Fruit fly (Drosophila melanogaster) whole organism, embryonic: ENCODE results near the gene RpL35.

ENCODE experiments used
- Aef1 ChIP-seq: fragments of 200-800 bp; sonication (Bioruptor generic); IDR thresholded peaks from 3 replicates; pipeline ENCODE4 v1.3.6; 2022; ENCODE audit warnings: missing biosample characterization, missing genetic modification characterization
- Atf-2 ChIP-seq: fragments of 200-800 bp; sonication (Bioruptor generic); optimal IDR thresholded peaks from 2 replicates; lab custom pipeline; 2016; ENCODE audit warnings: missing biosample characterization, missing genetic modification characterization
- B-H1 ChIP-seq: fragments of 200-800 bp; sonication (Bioruptor generic); IDR thresholded peaks from 3 replicates; pipeline ENCODE4 v1.3.6; 2022; ENCODE audit warnings: missing biosample characterization, missing genetic modification characterization
- CG10366 ChIP-seq: fragments of 200-800 bp; sonication (Bioruptor generic); IDR thresholded peaks from 2 replicates; pipeline ENCODE4 v1.3.6; 2022; ENCODE audit warnings: missing biosample characterization, missing genetic modification characterization
- CG10959 ChIP-seq: fragments of 200-800 bp; sonication (Bioruptor generic); IDR thresholded peaks from 2 replicates; pipeline ENCODE4 v1.3.6; 2022; ENCODE audit warnings: missing biosample characterization, missing genetic modification characterization
- CG11695 ChIP-seq: fragments of 200-800 bp; sonication (Bioruptor generic); IDR thresholded peaks from 3 replicates; pipeline ENCODE4 v1.3.6; 2022; ENCODE audit warnings: missing biosample characterization, missing genetic modification characterization
- CG11696 ChIP-seq: fragments of 200-800 bp; sonication (Bioruptor generic); IDR thresholded peaks from 2 replicates; pipeline ENCODE4 v1.3.6; 2022; ENCODE audit warnings: missing biosample characterization, missing genetic modification characterization
- CG13296 ChIP-seq: fragments of 200-800 bp; sonication (Bioruptor generic); optimal IDR thresholded peaks from 3 replicates; lab custom pipeline; 2018; ENCODE audit warnings: missing biosample characterization, mild to moderate bottlenecking, missing genetic modification characterization
- CG14860 ChIP-seq: fragments of 200-800 bp; sonication (Bioruptor generic); IDR thresholded peaks from 3 replicates; pipeline ENCODE4 v1.3.6; 2022; ENCODE audit warnings: missing biosample characterization, missing genetic modification characterization; ENCODE audit not compliant: partially characterized antibody
- CG2129 ChIP-seq: fragments of 200-800 bp; sonication (Bioruptor generic); IDR thresholded peaks from 2 replicates; pipeline ENCODE4 v1.3.6; 2022; ENCODE audit warnings: missing biosample characterization, missing genetic modification characterization; ENCODE audit not compliant: partially characterized antibody
- CG2202 ChIP-seq: fragments of 200-800 bp; sonication (Bioruptor generic); optimal IDR thresholded peaks from 2 replicates; lab custom pipeline; 2018; ENCODE audit warnings: missing biosample characterization, mild to moderate bottlenecking, missing genetic modification characterization
- CG31224 ChIP-seq: fragments of 200-800 bp; sonication (Bioruptor generic); IDR thresholded peaks from 2 replicates; pipeline ENCODE4 v1.3.6; 2022; ENCODE audit warnings: missing biosample characterization, missing genetic modification characterization
- CG31441 ChIP-seq: fragments of 200-800 bp; sonication (Bioruptor generic); IDR thresholded peaks from 2 replicates; pipeline ENCODE4 v1.3.6; 2022; ENCODE audit warnings: missing biosample characterization, missing genetic modification characterization
- CG32767 ChIP-seq: fragments of 200-800 bp; sonication (Bioruptor generic); IDR thresholded peaks from 2 replicates; pipeline ENCODE4 v1.3.6; 2022; ENCODE audit warnings: missing biosample characterization, missing genetic modification characterization
- CG4328 ChIP-seq: fragments of 200-800 bp; sonication (Bioruptor generic); optimal IDR thresholded peaks from 3 replicates; lab custom pipeline; 2017; ENCODE audit warnings: missing biosample characterization, missing genetic modification reagents, missing genetic modification characterization
- CG4424 ChIP-seq: fragments of 200-800 bp; sonication (Bioruptor generic); optimal IDR thresholded peaks from 3 replicates; lab custom pipeline; 2016; ENCODE audit warnings: missing biosample characterization, missing genetic modification characterization
- CG5245 ChIP-seq: fragments of 200-800 bp; sonication (Bioruptor generic); optimal IDR thresholded peaks from 3 replicates; lab custom pipeline; 2016; ENCODE audit warnings: missing biosample characterization, missing genetic modification characterization
- CG6689 ChIP-seq: fragments of 200-800 bp; sonication (Bioruptor generic); IDR thresholded peaks from 2 replicates; pipeline ENCODE4 v1.3.6; 2022; ENCODE audit warnings: missing biosample characterization, missing genetic modification characterization
- CG9215 ChIP-seq: fragments of 200-800 bp; sonication (Bioruptor generic); IDR thresholded peaks from 2 replicates; pipeline ENCODE4 v1.3.6; 2022; ENCODE audit warnings: missing biosample characterization, missing genetic modification characterization
- CG9609 ChIP-seq: fragments of 200-800 bp; sonication (Bioruptor generic); optimal IDR thresholded peaks from 3 replicates; lab custom pipeline; 2016; ENCODE audit warnings: missing biosample characterization, missing genetic modification characterization
- CG9727 ChIP-seq: fragments of 200-800 bp; sonication (Bioruptor generic); optimal IDR thresholded peaks from 3 replicates; lab custom pipeline; 2017; ENCODE audit warnings: missing biosample characterization, mild to moderate bottlenecking, missing genetic modification characterization
- Chrac-16 ChIP-seq: fragments of 200-800 bp; sonication (Bioruptor generic); optimal IDR thresholded peaks from 3 replicates; lab custom pipeline; 2016; ENCODE audit warnings: missing biosample characterization, missing genetic modification characterization
- Dip3 ChIP-seq: fragments of 200-800 bp; sonication (Bioruptor generic); optimal IDR thresholded peaks from 3 replicates; lab custom pipeline; 2016; ENCODE audit warnings: missing biosample characterization, missing genetic modification characterization
- E2f2 ChIP-seq: fragments of 200-800 bp; sonication (Bioruptor generic); IDR thresholded peaks from 2 replicates; pipeline ENCODE4 v1.3.6; 2022; ENCODE audit warnings: missing biosample characterization, missing genetic modification characterization
- Gug ChIP-seq: fragments of 200-800 bp; sonication (Bioruptor generic); IDR thresholded peaks from 4 replicates; pipeline ENCODE4 v1.3.6; 2022; ENCODE audit warnings: missing biosample characterization, missing genetic modification characterization
- HLH54F ChIP-seq: fragments of 200-800 bp; sonication (Bioruptor generic); optimal IDR thresholded peaks from 3 replicates; lab custom pipeline; 2016; ENCODE audit warnings: missing biosample characterization, missing genetic modification characterization
- Kr ChIP-seq: fragments of 200-800 bp; sonication (Bioruptor generic); optimal IDR thresholded peaks from 2 replicates; lab custom pipeline; 2017; ENCODE audit warnings: missing biosample characterization, mild to moderate bottlenecking, missing genetic modification characterization
- NC2β ChIP-seq: fragments of 200-800 bp; sonication (Bioruptor generic); optimal IDR thresholded peaks from 2 replicates; lab custom pipeline; 2016; ENCODE audit warnings: missing biosample characterization, missing genetic modification characterization
- NfI ChIP-seq: fragments of 200-800 bp; sonication (Bioruptor generic); optimal IDR thresholded peaks from 3 replicates; lab custom pipeline; 2018; ENCODE audit warnings: missing biosample characterization, mild to moderate bottlenecking, missing genetic modification characterization, moderate library complexity
- Poxn ChIP-seq: fragments of 200-800 bp; sonication (Bioruptor generic); IDR thresholded peaks from 2 replicates; pipeline ENCODE4 v1.3.6; 2022; ENCODE audit warnings: missing biosample characterization, missing genetic modification characterization
- Six4 ChIP-seq: fragments of 200-800 bp; sonication (Bioruptor generic); optimal IDR thresholded peaks from 2 replicates; lab custom pipeline; 2016; ENCODE audit warnings: missing biosample characterization, missing genetic modification characterization
- Sox102F ChIP-seq: fragments of 200-800 bp; sonication (Bioruptor generic); optimal IDR thresholded peaks from 2 replicates; lab custom pipeline; 2018; ENCODE audit warnings: missing biosample characterization, mild to moderate bottlenecking, missing genetic modification characterization, moderate library complexity
- al ChIP-seq: fragments of 200-800 bp; sonication (Bioruptor generic); IDR thresholded peaks from 2 replicates; pipeline ENCODE4 v1.3.6; 2022; ENCODE audit warnings: missing biosample characterization, missing genetic modification characterization
- bsh ChIP-seq, 2 experiments: fragments of 200-800 bp; sonication (Bioruptor generic); optimal IDR thresholded peaks; 2 replicates each; lab custom pipeline; 2017 to 2018; ENCODE audit warnings: mild to moderate bottlenecking in 2 of 2, missing biosample characterization in 2 of 2, missing genetic modification characterization in 2 of 2, moderate library complexity in 1 of 2
- cas ChIP-seq: fragments of 200-800 bp; sonication (Bioruptor generic); IDR thresholded peaks from 2 replicates; pipeline ENCODE4 v1.3.6; 2022; ENCODE audit warnings: missing biosample characterization, missing genetic modification characterization
- caup ChIP-seq: fragments of 200-800 bp; sonication (Bioruptor generic); optimal IDR thresholded peaks from 3 replicates; lab custom pipeline; 2017; ENCODE audit warnings: missing biosample characterization, mild to moderate bottlenecking, missing genetic modification characterization, moderate library complexity; ENCODE audit not compliant: severe bottlenecking
- cg ChIP-seq: fragments of 200-800 bp; sonication (Bioruptor generic); optimal IDR thresholded peaks from 3 replicates; lab custom pipeline; 2019; ENCODE audit warnings: missing biosample characterization, mild to moderate bottlenecking, missing genetic modification characterization, moderate library complexity
- corto ChIP-seq: fragments of 200-800 bp; sonication (Bioruptor generic); optimal IDR thresholded peaks from 2 replicates; lab custom pipeline; 2016; ENCODE audit warnings: missing biosample characterization, mild to moderate bottlenecking, missing genetic modification characterization, moderate library complexity
- danr ChIP-seq: fragments of 200-800 bp; sonication (Bioruptor generic); IDR thresholded peaks from 2 replicates; pipeline ENCODE4 v1.3.6; 2022; ENCODE audit warnings: missing biosample characterization, missing genetic modification characterization
- gem ChIP-seq: fragments of 200-800 bp; sonication (Bioruptor generic); optimal IDR thresholded peaks from 2 replicates; lab custom pipeline; 2019; ENCODE audit warnings: missing biosample characterization, mild to moderate bottlenecking, missing genetic modification characterization, moderate library complexity
- grn ChIP-seq: fragments of 200-800 bp; sonication (Bioruptor generic); optimal IDR thresholded peaks from 3 replicates; lab custom pipeline; 2017; ENCODE audit warnings: missing biosample characterization, missing genetic modification characterization
- gsb ChIP-seq: fragments of 200-800 bp; sonication (Bioruptor generic); IDR thresholded peaks from 2 replicates; pipeline ENCODE4 v1.3.6; 2022; ENCODE audit warnings: missing biosample characterization, missing genetic modification characterization
- otp ChIP-seq: fragments of 200-800 bp; sonication (Bioruptor generic); IDR thresholded peaks from 3 replicates; pipeline ENCODE4, ENCODE4 v1.3.6; 2022; ENCODE audit warnings: missing biosample characterization, missing genetic modification characterization
- ranshi ChIP-seq: fragments of 200-800 bp; sonication (Bioruptor generic); IDR thresholded peaks from 2 replicates; pipeline ENCODE4 v1.3.6; 2022; ENCODE audit warnings: missing biosample characterization, missing genetic modification characterization
- ro ChIP-seq: fragments of 200-800 bp; sonication (Bioruptor generic); IDR thresholded peaks from 2 replicates; pipeline ENCODE4 v1.3.6; 2022; ENCODE audit warnings: missing biosample characterization, missing genetic modification characterization
- scrt ChIP-seq: fragments of 200-800 bp; sonication (Bioruptor generic); optimal IDR thresholded peaks from 2 replicates; lab custom pipeline; 2018; ENCODE audit warnings: missing biosample characterization, mild to moderate bottlenecking, missing genetic modification characterization, moderate library complexity
- sens-2 ChIP-seq: fragments of 200-800 bp; sonication (Bioruptor generic); IDR thresholded peaks from 2 replicates; pipeline ENCODE4 v1.3.6; 2022; ENCODE audit warnings: missing biosample characterization, missing genetic modification characterization
- tna ChIP-seq: fragments of 200-800 bp; sonication (Bioruptor generic); IDR thresholded peaks from 2 replicates; pipeline ENCODE4 v1.3.6; 2022; ENCODE audit warnings: missing biosample characterization, missing genetic modification characterization; ENCODE audit not compliant: partially characterized antibody
- tx ChIP-seq: fragments of 200-800 bp; sonication (Bioruptor generic); optimal IDR thresholded peaks from 2 replicates; lab custom pipeline; 2016; ENCODE audit warnings: missing biosample characterization, missing genetic modification characterization
- zfh1 ChIP-seq: fragments of 200-800 bp; sonication (Bioruptor generic); IDR thresholded peaks from 3 replicates; pipeline ENCODE4 v1.3.6; 2022; ENCODE audit warnings: missing biosample characterization, missing genetic modification characterization

The RpL35 gene

DNA sequence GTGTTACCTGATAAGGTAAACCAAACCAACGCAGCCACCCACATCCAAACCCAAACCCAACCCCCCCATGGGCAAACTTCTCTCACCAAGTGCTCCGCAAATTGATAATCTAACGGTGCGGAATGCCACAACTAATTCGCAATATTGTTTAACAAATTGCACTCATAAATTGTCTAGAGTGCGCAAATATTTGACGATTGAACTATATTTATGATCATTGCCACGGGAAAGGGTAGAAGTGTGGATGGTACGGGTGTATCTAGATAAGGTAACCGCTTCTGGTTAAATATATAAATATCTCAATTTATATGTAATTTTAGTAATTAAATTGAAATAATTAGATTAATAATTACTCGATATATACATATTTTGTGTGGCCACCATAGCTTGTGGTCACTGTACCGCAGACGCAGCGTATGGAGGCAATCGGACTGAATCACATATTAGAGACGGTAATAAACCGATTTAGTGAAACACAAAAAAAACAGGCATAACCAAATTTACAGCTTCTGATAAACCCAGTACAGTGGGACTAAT, 46.3 kb downstream of the RpL35 start (continued):
- TF ChIP-seq CG10366 (GFP tag; lab: Robert Waterston, UW), result peak; percentile 66
- no peak for TF ChIP-seq Atf-2 (GFP tag; lab: Kevin White, UChicago)
- peak; percentile 25; the same call in 1 of the 2 replicates for TF ChIP-seq cas (GFP tag; lab: Robert Waterston, UW)
- TF ChIP-seq CG6689 (GFP tag; lab: Robert Waterston, UW), result peak; percentile 65
- no peak for TF ChIP-seq CG9609 (GFP tag; lab: Kevin White, UChicago)
- peak; percentile 58 for TF ChIP-seq scrt (GFP tag; lab: Kevin White, UChicago)
- peak; percentile 58 for TF ChIP-seq Sox102F
- no peak for TF ChIP-seq tna (GFP tag; lab: Robert Waterston, UW)
- peak in 1 of 2 experiments; percentile 33 for TF ChIP-seq bsh (GFP tag; optimal IDR thresholded peaks at IDR 0.05; lab: Kevin White, UChicago)
- 0 out of 2 replicates have a peak, but pooled peaks have one; percentile 20 for TF ChIP-seq danr
- peak; percentile 71 for TF ChIP-seq caup (GFP tag; lab: Kevin White, UChicago)
- peak; percentile 64; the same call in 1 of the 2 replicates for TF ChIP-seq CG9215
- no peak for TF ChIP-seq ro (GFP tag; lab: Robert Waterston, UW)
- TF ChIP-seq zfh1 (GFP tag; lab: Robert Waterston, UW), result peak; percentile 61; the same call in 2 of the 3 replicates
- no peak for TF ChIP-seq tx
- TF ChIP-seq CG11695 (GFP tag; lab: Robert Waterston, UW), result peak; percentile 57; the same call in 1 of the 3 replicates
- TF ChIP-seq cg (GFP tag; lab: Kevin White, UChicago), result no peak
- no peak for TF ChIP-seq grn (GFP tag; lab: Kevin White, UChicago)
- no peak for TF ChIP-seq Six4 (GFP tag; lab: Kevin White, UChicago)
- TF ChIP-seq E2f2 (GFP tag; lab: Robert Waterston, UW), result peak; percentile 38; the same call in 1 of the 2 replicates
- TF ChIP-seq CG31441, result 0 out of 2 replicates have a peak, but pooled peaks have one; percentile 35
- 0 out of 2 replicates have a peak, but pooled peaks have one; percentile 17 for TF ChIP-seq CG32767 (GFP tag; lab: Robert Waterston, UW)
- peak; percentile 17 for TF ChIP-seq CG4424 (GFP tag; lab: Kevin White, UChicago)
- peak; percentile 72 for TF ChIP-seq al (GFP tag; lab: Robert Waterston, UW)
- no peak for TF ChIP-seq CG2202 (tag; lab: Kevin White, UChicago)
- TF ChIP-seq CG11696 (GFP tag; lab: Robert Waterston, UW), result 0 out of 2 replicates have a peak, but pooled peaks have one; percentile 12
- peak; percentile 75 for TF ChIP-seq gem
- TF ChIP-seq corto, result peak; percentile 43
- peak; percentile 38; the same call in 1 of the 3 replicates for TF ChIP-seq otp (GFP tag; lab: Robert Waterston, UW)
- TF ChIP-seq CG2129 (GFP tag; lab: Robert Waterston, UW), result no peak
- TF ChIP-seq NfI (GFP tag; lab: Kevin White, UChicago), result peak; percentile 65
- TF ChIP-seq CG5245 (GFP tag; lab: Kevin White, UChicago), result peak; percentile 8
- peak; percentile 37 for TF ChIP-seq Chrac-16
- no peak for TF ChIP-seq NC2β
- peak; percentile 67 for TF ChIP-seq CG13296 (GFP tag; lab: Kevin White, UChicago)
- peak; percentile 71; the same call in 1 of the 2 replicates for TF ChIP-seq ranshi
- TF ChIP-seq sens-2, result 0 out of 2 replicates have a peak, but pooled peaks have one; percentile 22
- TF ChIP-seq CG31224 (GFP tag; lab: Robert Waterston, UW), result peak; percentile 64
- peak; percentile 51; the same call in 1 of the 2 replicates for TF ChIP-seq gsb (GFP tag; lab: Robert Waterston, UW)
- no peak for TF ChIP-seq Kr (GFP tag; lab: Kevin White, UChicago)
- peak; percentile 66; the same call in 2 of the 4 replicates for TF ChIP-seq Gug (GFP tag; lab: Robert Waterston, UW)
- TF ChIP-seq CG10959 (GFP tag; lab: Robert Waterston, UW), result 0 out of 2 replicates have a peak, but pooled peaks have one; percentile 21
- TF ChIP-seq Poxn (GFP tag; lab: Robert Waterston, UW), result peak; percentile 51; the same call in 1 of the 2 replicates
- TF ChIP-seq CG14860 (GFP tag; lab: Robert Waterston, UW), result no peak
- TF ChIP-seq Aef1 (GFP tag; lab: Robert Waterston, UW), result peak; percentile 58; the same call in 2 of the 3 replicates
- TF ChIP-seq CG4328, result peak; percentile 28
- TF ChIP-seq CG9727, result peak; percentile 59
- peak; percentile 14 for TF ChIP-seq Dip3 (GFP tag; lab: Kevin White, UChicago)
- TF ChIP-seq HLH54F (GFP tag; lab: Kevin White, UChicago), result no peak
- TF ChIP-seq B-H1 (GFP tag; lab: Robert Waterston, UW), result peak; percentile 18; the same call in 1 of the 3 replicates
